Fruit fly (Drosophila melanogaster): ENCODE results near the gene CG14535.
"Not testable (repeated sequence)": the region's sequence is repeated elsewhere in the genome, so short reads cannot be mapped to it uniquely, and the experiment has no call there.

- TF ChIP-seq h, insv, Myc, psq, Sin3A (optimal IDR thresholded peaks at IDR 0.05): not testable (repeated sequence)
Observed at dm6 chr2L:7856380-7857127, 1.3 kb upstream of the CG14535 start, which contains the start of gene lectin-28C.

All from Kc167 (cell line).